Fruit fly (Drosophila melanogaster) Kc167 (cell line): Measurements from ENCODE around the gene CG42740.

Source experiments
- Sin3A ChIP-seq: fragments of >200 bp; optimal IDR thresholded peaks from 2 replicates; lab custom pipeline; 2018; ENCODE audit warnings: missing external identifiers
- insv ChIP-seq: fragments of >200 bp; optimal IDR thresholded peaks from 3 replicates; lab custom pipeline; 2018; ENCODE audit warnings: missing external identifiers
- ttk ChIP-seq: sonication (Bioruptor generic); optimal IDR thresholded peaks from 2 replicates; lab custom pipeline; 2017; ENCODE audit warnings: missing external identifiers

DNA sequence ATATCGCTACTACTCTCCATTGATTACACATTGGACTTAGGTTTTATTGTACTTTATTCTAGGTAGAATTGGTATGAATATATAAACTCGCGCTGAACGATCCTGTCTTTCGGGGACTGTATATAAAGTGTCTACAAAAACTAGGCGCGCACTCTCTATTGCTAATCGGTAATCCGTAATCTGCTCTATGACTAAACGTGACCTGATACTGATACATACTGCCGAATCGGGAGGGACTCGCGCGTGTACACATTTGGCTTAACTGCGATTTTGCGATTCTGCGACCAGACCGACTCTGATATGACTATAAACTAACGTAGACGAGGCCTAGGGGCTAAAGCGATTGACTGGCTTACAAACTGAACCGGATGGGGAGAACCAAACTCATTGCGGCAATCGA, 2.9 kb upstream of the CG42740 start:
- TF ChIP-seq ttk (lab: Kevin White, UChicago) (no peak), insv (no peak), Sin3A (lab: Kevin White, UChicago) (no peak)
